Fruit fly (Drosophila melanogaster) whole organism, pupa: Measurements from ENCODE around the gene CG7011.

Source experiments
- CG10348 ChIP-seq: fragments of 200-800 bp; sonication (Bioruptor generic); IDR thresholded peaks from 2 replicates; pipeline ENCODE4 v1.3.6; 2022; ENCODE audit warnings: missing biosample characterization, missing genetic modification characterization
- CG12605 ChIP-seq: fragments of 200-800 bp; sonication (Bioruptor generic); IDR thresholded peaks from 2 replicates; pipeline ENCODE4 v1.3.6; 2022; ENCODE audit warnings: missing biosample characterization, missing genetic modification characterization
- CG13204 ChIP-seq: fragments of 200-800 bp; sonication (Bioruptor generic); optimal IDR thresholded peaks from 2 replicates; lab custom pipeline; 2018; ENCODE audit warnings: missing biosample characterization, mild to moderate bottlenecking, missing genetic modification characterization, moderate library complexity
- CG14655 ChIP-seq: fragments of 200-800 bp; sonication (Bioruptor generic); optimal IDR thresholded peaks from 3 replicates; lab custom pipeline; 2017; ENCODE audit warnings: mild to moderate bottlenecking, missing biosample characterization, missing genetic modification reagents, missing genetic modification characterization
- CG15710 ChIP-seq: fragments of 200-800 bp; sonication (Bioruptor generic); optimal IDR thresholded peaks from 2 replicates; lab custom pipeline; 2018; ENCODE audit warnings: missing biosample characterization, mild to moderate bottlenecking, missing genetic modification characterization, moderate library complexity
- CG17806 ChIP-seq: fragments of 200-800 bp; sonication (Bioruptor generic); optimal IDR thresholded peaks from 2 replicates; lab custom pipeline; 2018; ENCODE audit warnings: missing biosample characterization, mild to moderate bottlenecking, missing genetic modification characterization, moderate library complexity
- CG32121 ChIP-seq: fragments of 200-800 bp; sonication (Bioruptor generic); IDR thresholded peaks from 2 replicates; pipeline ENCODE4 v1.3.6; 2022; ENCODE audit warnings: missing biosample characterization, missing genetic modification characterization
- CG34367 ChIP-seq: fragments of 200-800 bp; sonication (Bioruptor generic); optimal IDR thresholded peaks from 2 replicates; lab custom pipeline; 2018; ENCODE audit warnings: missing biosample characterization, mild to moderate bottlenecking, missing genetic modification characterization
- CG4496 ChIP-seq: fragments of 200-800 bp; sonication (Bioruptor generic); IDR thresholded peaks from 3 replicates; pipeline ENCODE4 v1.3.6; 2022; ENCODE audit warnings: missing biosample characterization, missing genetic modification characterization
- CG8159 ChIP-seq: fragments of 200-800 bp; sonication (Bioruptor generic); optimal IDR thresholded peaks from 3 replicates; lab custom pipeline; 2018; ENCODE audit warnings: missing biosample characterization, mild to moderate bottlenecking, missing genetic modification characterization, moderate library complexity
- CG8301 ChIP-seq: fragments of 200-800 bp; sonication (Bioruptor generic); optimal IDR thresholded peaks from 2 replicates; lab custom pipeline; 2018; ENCODE audit warnings: missing biosample characterization, mild to moderate bottlenecking, missing genetic modification characterization
- CG9948 ChIP-seq: fragments of 200-800 bp; sonication (Bioruptor generic); optimal IDR thresholded peaks from 2 replicates; lab custom pipeline; 2018; ENCODE audit warnings: missing biosample characterization, mild to moderate bottlenecking, missing genetic modification characterization, moderate library complexity
- D1 ChIP-seq: fragments of 200-800 bp; sonication (Bioruptor generic); optimal IDR thresholded peaks from 2 replicates; lab custom pipeline; 2018; ENCODE audit warnings: missing biosample characterization, mild to moderate bottlenecking, missing genetic modification characterization, moderate library complexity
- EcR ChIP-seq: fragments of 200-800 bp; sonication (Bioruptor generic); optimal IDR thresholded peaks from 3 replicates; lab custom pipeline; 2019; ENCODE audit warnings: missing biosample characterization, missing genetic modification characterization, mild to moderate bottlenecking, moderate library complexity, missing genetic modification reagents
- Ets98B ChIP-seq: fragments of 200-800 bp; sonication (Bioruptor generic); IDR thresholded peaks from 2 replicates; pipeline ENCODE4 v1.3.6; 2022; ENCODE audit warnings: missing biosample characterization, missing genetic modification characterization
- Pif1A ChIP-seq: fragments of 200-800 bp; sonication (Bioruptor generic); optimal IDR thresholded peaks from 3 replicates; lab custom pipeline; 2016; ENCODE audit warnings: missing biosample characterization, missing genetic modification characterization
- Pif1B ChIP-seq: fragments of 200-800 bp; sonication (Bioruptor generic); optimal IDR thresholded peaks from 3 replicates; lab custom pipeline; 2016; ENCODE audit warnings: missing biosample characterization, missing genetic modification characterization
- Snoo ChIP-seq: fragments of 200-800 bp; sonication (Bioruptor generic); optimal IDR thresholded peaks from 3 replicates; lab custom pipeline; 2017; ENCODE audit warnings: missing biosample characterization, mild to moderate bottlenecking, missing genetic modification characterization, inconsistent platforms
- fd96Ca ChIP-seq: fragments of 200-800 bp; sonication (Bioruptor generic); IDR thresholded peaks from 3 replicates; pipeline ENCODE4 v1.3.6; 2022; ENCODE audit warnings: missing biosample characterization, missing genetic modification characterization
- gl ChIP-seq: fragments of 200-800 bp; sonication (Bioruptor generic); optimal IDR thresholded peaks from 2 replicates; lab custom pipeline; 2018; ENCODE audit warnings: missing biosample characterization, mild to moderate bottlenecking, missing genetic modification characterization
- rn ChIP-seq: fragments of 200-800 bp; sonication (Bioruptor generic); IDR thresholded peaks from 2 replicates; pipeline ENCODE4 v1.3.6; 2022; ENCODE audit warnings: missing biosample characterization, missing genetic modification characterization

The CG7011 gene

DNA sequence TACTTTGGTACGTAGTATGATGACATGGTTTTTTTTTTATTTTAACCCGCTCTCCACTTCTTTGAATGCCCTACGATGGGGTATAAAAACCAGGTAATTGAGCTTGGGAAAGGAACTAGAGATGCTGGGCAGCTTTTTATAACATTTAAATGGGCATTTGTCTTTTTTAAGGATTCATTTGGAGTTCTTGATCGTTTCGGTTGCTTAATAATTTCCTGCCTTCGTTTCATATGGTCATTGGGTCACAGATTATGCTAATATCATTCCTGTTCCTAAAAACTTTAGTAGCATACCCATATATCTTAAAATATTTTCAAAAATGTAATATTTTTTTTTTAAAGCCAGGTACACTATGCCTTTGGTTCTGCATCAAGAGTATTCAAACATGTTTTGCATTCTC lies 25.3 kb upstream of the CG7011 start:
- TF ChIP-seq CG10348 (GFP tag; lab: Robert Waterston, UW) (no peak), CG4496 (no peak), EcR (GFP tag; lab: Kevin White, UChicago) (no peak), CG8159 (peak; percentile 16), gl (tag; lab: Kevin White, UChicago) (no peak), CG13204 (GFP tag; lab: Kevin White, UChicago) (no peak), CG32121 (GFP tag; lab: Robert Waterston, UW) (no peak), CG12605 (GFP tag; lab: Robert Waterston, UW) (no peak), CG9948 (peak; percentile 19), Ets98B (no peak), CG34367 (tag; lab: Kevin White, UChicago) (no peak), Pif1B (GFP tag; lab: Kevin White, UChicago) (no peak), rn (GFP tag; lab: Robert Waterston, UW) (no peak), D1 (tag; lab: Kevin White, UChicago) (no peak), CG17806 (no peak), CG14655 (GFP tag; lab: Kevin White, UChicago) (peak; percentile 41), CG8301 (no peak), Snoo (tag; lab: Kevin White, UChicago) (peak; percentile 28), fd96Ca (no peak), Pif1A (GFP tag; lab: Kevin White, UChicago) (no peak), CG15710 (tag; lab: Kevin White, UChicago) (no peak)

DNA sequence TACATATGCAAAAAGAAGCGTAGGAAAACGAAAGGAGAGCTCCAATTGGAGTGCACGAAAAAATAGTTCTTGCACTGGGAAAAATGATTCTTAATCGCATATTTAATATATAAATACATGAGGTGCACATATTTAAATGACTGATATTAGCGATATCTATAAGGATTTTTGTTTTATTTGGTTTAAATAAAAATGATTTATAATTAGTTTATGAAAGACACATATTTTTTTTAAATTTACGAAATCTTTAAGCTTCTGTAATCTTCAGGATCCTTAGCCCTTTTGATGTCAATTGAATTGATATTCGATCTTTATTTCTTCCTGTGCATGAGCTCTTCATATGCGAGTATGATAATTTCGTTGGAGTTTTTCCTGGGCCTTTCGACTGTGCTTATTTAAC lies 24.4 kb upstream of the CG7011 start:
- TF ChIP-seq Ets98B (no peak), D1 (tag; lab: Kevin White, UChicago) (peak; percentile 51), CG13204 (GFP tag; lab: Kevin White, UChicago) (no peak), CG15710 (tag; lab: Kevin White, UChicago) (peak; percentile 27), CG12605 (GFP tag; lab: Robert Waterston, UW) (no peak), Snoo (tag; lab: Kevin White, UChicago) (no peak), CG8159 (peak; percentile 14), Pif1A (GFP tag; lab: Kevin White, UChicago) (peak; percentile 48), CG4496 (no peak), CG34367 (tag; lab: Kevin White, UChicago) (no peak), CG14655 (GFP tag; lab: Kevin White, UChicago) (peak; percentile 79), CG32121 (GFP tag; lab: Robert Waterston, UW) (no peak), Pif1B (GFP tag; lab: Kevin White, UChicago) (peak; percentile 36), gl (tag; lab: Kevin White, UChicago) (no peak), CG17806 (peak; percentile 24), CG9948 (peak; percentile 76), CG8301 (peak; percentile 67), rn (GFP tag; lab: Robert Waterston, UW) (no peak)

DNA sequence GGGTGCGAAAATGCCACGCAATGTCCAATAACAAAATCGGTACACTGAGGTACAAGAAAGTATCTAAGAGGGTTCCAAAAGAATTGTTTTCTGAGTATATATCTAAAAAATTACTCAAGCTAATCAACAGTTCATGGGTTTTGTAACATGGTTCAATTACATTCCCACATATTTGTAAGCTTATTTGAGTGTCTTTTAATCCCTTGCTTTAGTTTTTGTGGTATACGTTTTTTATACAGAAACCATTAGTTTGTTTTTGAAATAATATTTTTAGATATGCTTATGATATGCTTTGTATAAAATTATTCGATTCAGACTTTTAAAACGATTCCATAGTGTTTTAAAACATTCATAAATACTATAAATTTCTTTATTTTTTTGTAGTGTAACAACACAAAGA lies 17.4 kb upstream of the CG7011 start:
- TF ChIP-seq CG8159 (peak; percentile 60), CG14655 (GFP tag; lab: Kevin White, UChicago) (peak; percentile 70), CG15710 (tag; lab: Kevin White, UChicago) (peak; percentile 58), Pif1A (GFP tag; lab: Kevin White, UChicago) (peak; percentile 50), Snoo (tag; lab: Kevin White, UChicago) (peak; percentile 38), CG12605 (GFP tag; lab: Robert Waterston, UW) (no peak), CG9948 (peak; percentile 72), CG8301 (peak; percentile 25), D1 (tag; lab: Kevin White, UChicago) (peak; percentile 17), Ets98B (no peak), gl (tag; lab: Kevin White, UChicago) (no peak), Pif1B (GFP tag; lab: Kevin White, UChicago) (peak; percentile 45), CG17806 (peak; percentile 56), CG34367 (tag; lab: Kevin White, UChicago) (peak; percentile 26)

DNA sequence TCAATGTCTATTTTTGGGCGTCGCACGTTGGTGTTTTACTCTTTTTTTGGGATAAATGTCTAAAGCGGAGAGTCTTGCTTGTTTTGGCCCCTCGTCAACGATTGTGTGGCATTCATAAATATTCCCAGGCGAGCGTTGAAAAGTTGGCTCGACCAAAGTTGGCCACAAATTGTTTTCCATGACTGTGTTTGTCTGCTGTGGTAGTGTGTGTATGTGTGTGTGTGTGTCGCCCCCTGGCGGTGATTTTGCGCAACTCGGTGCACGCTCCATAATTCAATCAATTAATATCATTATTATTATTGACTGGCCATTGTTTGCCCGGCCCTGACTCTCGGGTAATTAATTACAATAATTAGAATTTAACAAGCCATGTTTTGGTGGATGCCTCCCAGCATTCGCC lies 15.2 kb upstream of the CG7011 start:
- TF ChIP-seq CG8301 (no peak), fd96Ca (0 out of 3 replicates have a peak, but pooled peaks have one; percentile 30)
- TF ChIP-seq, all 21 proteins: peak for 1

DNA sequence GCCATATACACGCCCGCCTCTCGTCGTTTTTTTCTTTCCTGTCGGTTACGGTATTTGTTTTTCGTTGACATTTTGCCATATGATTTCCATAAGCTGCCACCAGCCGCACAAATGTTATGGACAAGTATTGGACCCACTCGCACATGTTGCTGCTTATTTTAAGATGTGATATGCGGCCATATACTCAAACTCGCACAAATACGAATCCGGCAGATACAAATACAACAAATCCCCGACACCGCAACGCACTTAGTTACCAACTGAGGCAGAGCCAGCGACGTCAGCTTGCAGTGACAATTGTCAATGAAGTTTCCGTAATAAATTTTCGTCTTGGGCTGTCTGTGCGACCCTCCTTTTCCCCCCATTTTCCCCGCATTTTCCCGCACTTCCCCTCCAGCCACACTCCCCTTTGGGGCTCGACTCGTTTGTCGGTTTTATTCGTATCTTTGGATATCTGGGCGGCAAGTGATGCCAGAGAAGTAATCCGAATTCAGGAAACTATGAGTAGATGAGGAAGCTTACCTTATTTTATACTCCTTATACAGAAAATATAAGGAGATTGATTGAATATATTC lies 13.3 kb upstream of the CG7011 start:
- TF ChIP-seq CG32121 (GFP tag; lab: Robert Waterston, UW) (0 out of 2 replicates have a peak, but pooled peaks have one; percentile 8), Snoo (tag; lab: Kevin White, UChicago) (no peak), fd96Ca (0 out of 3 replicates have a peak, but pooled peaks have one; percentile 10), gl (tag; lab: Kevin White, UChicago) (no peak)

DNA sequence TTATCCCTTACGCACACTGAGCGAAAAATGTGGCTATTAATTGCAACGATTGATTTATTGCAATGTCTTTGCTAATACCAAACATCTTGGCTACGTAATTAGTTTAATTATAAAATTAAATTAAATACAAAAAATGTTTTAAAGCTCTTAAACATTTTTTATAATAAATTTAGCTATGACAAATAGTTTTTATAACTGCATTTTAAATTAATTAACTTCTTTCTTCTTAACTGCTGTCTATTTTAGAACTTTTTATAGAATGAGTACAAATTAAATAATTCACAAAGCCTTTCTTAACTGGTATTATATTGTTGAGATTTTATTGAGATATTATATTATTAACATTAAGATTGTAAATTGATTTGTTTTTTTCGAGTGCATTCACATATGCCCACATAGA lies 11.4 kb upstream of the CG7011 start:
- TF ChIP-seq CG10348 (GFP tag; lab: Robert Waterston, UW) (no peak), CG14655 (GFP tag; lab: Kevin White, UChicago) (peak; percentile 30), EcR (GFP tag; lab: Kevin White, UChicago) (no peak), rn (GFP tag; lab: Robert Waterston, UW) (no peak), D1 (tag; lab: Kevin White, UChicago) (peak; percentile 1), CG15710 (tag; lab: Kevin White, UChicago) (peak; percentile 58), Snoo (tag; lab: Kevin White, UChicago) (no peak), CG34367 (tag; lab: Kevin White, UChicago) (peak; percentile 7), CG9948 (peak; percentile 39), CG8159 (peak; percentile 24), Pif1B (GFP tag; lab: Kevin White, UChicago) (no peak), CG17806 (peak; percentile 11)
